Worm (Caenorhabditis elegans) whole organism, L3 larva: ENCODE measurements around the gene T01G6.10.
A peak's percentile ranks its signal among the peaks of the same experiment; 100 is the strongest.

Source experiments
- R02D3.7 ChIP-seq: fragments of 150-350 bp; optimal IDR thresholded peaks from 2 replicates; lab custom pipeline; 2014; ENCODE audit warnings: missing biosample characterization, missing genetic modification characterization
- ZK546.5 ChIP-seq: sonication (generic microtip); optimal IDR thresholded peaks from 2 replicates; lab custom pipeline; 2017; ENCODE audit warnings: missing biosample characterization, missing genetic modification characterization
- ceh-28 ChIP-seq: fragments of 150-350 bp; optimal IDR thresholded peaks from 2 replicates; lab custom pipeline; 2014; ENCODE audit warnings: missing biosample characterization, missing genetic modification reagents, missing genetic modification characterization
- ceh-82 ChIP-seq: fragments of 150-350 bp; optimal IDR thresholded peaks from 2 replicates; lab custom pipeline; 2014; ENCODE audit warnings: missing biosample characterization, missing genetic modification characterization
- ceh-9 ChIP-seq: sonication (generic microtip); optimal IDR thresholded peaks from 2 replicates; lab custom pipeline; 2018; ENCODE audit warnings: missing biosample characterization, missing genetic modification characterization
- daf-12 ChIP-seq: fragments of 150-350 bp; optimal IDR thresholded peaks from 2 replicates; lab custom pipeline; 2014; ENCODE audit warnings: missing biosample characterization, missing genetic modification reagents, missing genetic modification characterization
- elt-1 ChIP-seq: fragments of 150-350 bp; optimal IDR thresholded peaks from 2 replicates; lab custom pipeline; 2014; ENCODE audit warnings: missing biosample characterization, missing genetic modification characterization
- elt-2 ChIP-seq: sonication (generic microtip); optimal IDR thresholded peaks from 2 replicates; lab custom pipeline; 2016; ENCODE audit warnings: missing genetic modification reagents, mild to moderate bottlenecking, missing genetic modification characterization, missing compliant biosample characterization
- elt-3 ChIP-seq, 3 experiments: fragments of 150-350 bp in 1 of 3; sonication (generic microtip) in 2 of 3; optimal IDR thresholded peaks; 2 replicates in 2 of 3; 4 replicates in 1 of 3; lab custom pipeline; 2014 to 2017; ENCODE audit warnings: missing biosample characterization in 3 of 3, missing genetic modification characterization in 3 of 3
- eor-1 ChIP-seq, 2 experiments: fragments of 150-350 bp; optimal IDR thresholded peaks; 2 replicates each; lab custom pipeline; 2014 to 2018; ENCODE audit warnings: missing biosample characterization in 2 of 2, missing genetic modification characterization in 2 of 2
- fkh-10 ChIP-seq: sonication (generic microtip); optimal IDR thresholded peaks from 2 replicates; lab custom pipeline; 2017; ENCODE audit warnings: missing biosample characterization, missing genetic modification reagents, missing genetic modification characterization
- fkh-2 ChIP-seq: fragments of 150-350 bp; optimal IDR thresholded peaks from 2 replicates; lab custom pipeline; 2014; ENCODE audit warnings: missing biosample characterization, missing genetic modification reagents, missing genetic modification characterization
- fos-1 ChIP-seq: fragments of 150-350 bp; optimal IDR thresholded peaks from 2 replicates; lab custom pipeline; 2014; ENCODE audit warnings: missing biosample characterization, missing genetic modification characterization
- hmg-11 ChIP-seq: sonication (generic microtip); optimal IDR thresholded peaks from 2 replicates; lab custom pipeline; 2016; ENCODE audit warnings: missing genetic modification characterization, missing compliant biosample characterization
- jun-1 ChIP-seq: fragments of 150-350 bp; optimal IDR thresholded peaks from 2 replicates; lab custom pipeline; 2014; ENCODE audit warnings: missing biosample characterization, missing genetic modification reagents, missing genetic modification characterization
- lin-15B ChIP-seq: fragments of 150-350 bp; optimal IDR thresholded peaks from 2 replicates; lab custom pipeline; 2014; ENCODE audit warnings: missing biosample characterization, missing genetic modification characterization
- lin-39 ChIP-seq: fragments of 150-350 bp; optimal IDR thresholded peaks from 2 replicates; lab custom pipeline; 2018; ENCODE audit warnings: missing biosample characterization, missing genetic modification reagents, missing genetic modification characterization
- lsy-12 ChIP-seq: sonication (generic microtip); optimal IDR thresholded peaks from 2 replicates; lab custom pipeline; 2016; ENCODE audit warnings: mild to moderate bottlenecking, missing genetic modification characterization, missing compliant biosample characterization
- mdl-1 ChIP-seq: fragments of 150-350 bp; optimal IDR thresholded peaks from 2 replicates; lab custom pipeline; 2014; ENCODE audit warnings: missing biosample characterization, missing genetic modification characterization
- mml-1 ChIP-seq: fragments of 150-350 bp; sonication (generic microtip); optimal IDR thresholded peaks from 3 replicates; lab custom pipeline; 2014; ENCODE audit warnings: missing biosample characterization, missing genetic modification characterization
- nfya-1 ChIP-seq: sonication (generic microtip); optimal IDR thresholded peaks from 2 replicates; lab custom pipeline; 2017; ENCODE audit warnings: missing genetic modification characterization, mild to moderate bottlenecking, missing compliant biosample characterization, antibody characterized with exemption, moderate library complexity; ENCODE audit not compliant: insufficient read depth
- nhr-12 ChIP-seq: fragments of 150-350 bp; optimal IDR thresholded peaks from 2 replicates; lab custom pipeline; 2014; ENCODE audit warnings: missing biosample characterization, missing genetic modification characterization
- nhr-23 ChIP-seq: fragments of 150-350 bp; optimal IDR thresholded peaks from 2 replicates; lab custom pipeline; 2014; ENCODE audit warnings: missing biosample characterization, missing genetic modification reagents, missing genetic modification characterization
- nhr-237 ChIP-seq: fragments of 150-350 bp; optimal IDR thresholded peaks from 2 replicates; lab custom pipeline; 2014; ENCODE audit warnings: missing biosample characterization, missing genetic modification characterization
- nhr-25 ChIP-seq: sonication (generic microtip); optimal IDR thresholded peaks from 2 replicates; lab custom pipeline; 2017; ENCODE audit warnings: missing biosample characterization, missing genetic modification characterization
- nhr-43 ChIP-seq: sonication (generic microtip); optimal IDR thresholded peaks from 2 replicates; lab custom pipeline; 2016; ENCODE audit warnings: mild to moderate bottlenecking, missing genetic modification characterization, missing compliant biosample characterization; ENCODE audit not compliant: poor library complexity, severe bottlenecking
- nhr-67 ChIP-seq: fragments of 150-350 bp; optimal IDR thresholded peaks from 2 replicates; lab custom pipeline; 2014; ENCODE audit warnings: missing biosample characterization, missing genetic modification characterization
- nhr-77 ChIP-seq: fragments of 150-350 bp; optimal IDR thresholded peaks from 2 replicates; lab custom pipeline; 2014; ENCODE audit warnings: missing biosample characterization, missing genetic modification characterization
- pha-4 ChIP-seq: fragments of 150-350 bp; optimal IDR thresholded peaks from 2 replicates; lab custom pipeline; 2014; ENCODE audit warnings: missing biosample characterization, missing genetic modification reagents, missing genetic modification characterization
- pqm-1 ChIP-seq: fragments of 150-350 bp; optimal IDR thresholded peaks from 2 replicates; lab custom pipeline; 2017; ENCODE audit warnings: missing biosample characterization, missing genetic modification characterization, inconsistent platforms
- sea-2 ChIP-seq: fragments of 150-350 bp; sonication (generic microtip); optimal IDR thresholded peaks from 4 replicates; lab custom pipeline; 2014; ENCODE audit warnings: missing biosample characterization, missing genetic modification reagents, missing genetic modification characterization
- skn-1 ChIP-seq: fragments of 150-350 bp; optimal IDR thresholded peaks from 2 replicates; lab custom pipeline; 2014; ENCODE audit warnings: missing biosample characterization, missing genetic modification characterization
- snpc-4 ChIP-seq: fragments of 150-350 bp; optimal IDR thresholded peaks from 2 replicates; lab custom pipeline; 2014; ENCODE audit warnings: missing biosample characterization, missing genetic modification characterization
- tbx-2 ChIP-seq: sonication (generic microtip); optimal IDR thresholded peaks from 2 replicates; lab custom pipeline; 2016; ENCODE audit warnings: mild to moderate bottlenecking, missing genetic modification characterization, missing compliant biosample characterization
- zag-1 ChIP-seq: fragments of 150-350 bp; optimal IDR thresholded peaks from 2 replicates; lab custom pipeline; 2014; ENCODE audit warnings: missing biosample characterization, missing genetic modification characterization
- ztf-4 ChIP-seq: fragments of 150-350 bp; optimal IDR thresholded peaks from 2 replicates; lab custom pipeline; 2014; ENCODE audit warnings: missing biosample characterization, missing genetic modification characterization

Gene T01G6.10

ce11 chrV:497399-497798 is 5.6 kb downstream of the T01G6.10 start, which contains the start of gene T01G6.1:
TSS of gene T01G6.1 (plus strand) at chrV:497699.
- TF ChIP-seq nhr-25 (tag; lab: Kevin White, UChicago), result no peak
- TF ChIP-seq R02D3.7, result no peak
- TF ChIP-seq elt-1 (tag; lab: Kevin White, UChicago), result no peak
- no peak for TF ChIP-seq zag-1 (tag; lab: Kevin White, UChicago)
- no peak for TF ChIP-seq nhr-77 (tag; lab: Kevin White, UChicago)
- no peak for TF ChIP-seq lsy-12
- no peak for TF ChIP-seq elt-3 (tag; optimal IDR thresholded peaks at IDR 0.05; lab: Kevin White, UChicago)
- TF ChIP-seq lin-39 (tag; lab: Kevin White, UChicago), result no peak
- TF ChIP-seq nhr-43 (tag; lab: Kevin White, UChicago), result no peak
- no peak for TF ChIP-seq ceh-82
- TF ChIP-seq nhr-12 (tag; lab: Kevin White, UChicago), result no peak
- TF ChIP-seq jun-1 (tag; lab: Kevin White, UChicago), result no peak
- no peak for TF ChIP-seq fos-1 (tag; lab: Kevin White, UChicago)
- no peak for TF ChIP-seq nhr-237 (tag; lab: Kevin White, UChicago)
- TF ChIP-seq ceh-9, result no peak

- TF ChIP-seq fkh-10 (GFP tag; lab: Kevin White, UChicago) (no peak), fkh-2 (tag; lab: Kevin White, UChicago) (no peak), mdl-1 (no peak), pha-4 (tag; lab: Kevin White, UChicago) (peak; percentile 47), nfya-1 (tag; lab: Kevin White, UChicago) (no peak), fos-1 (tag; lab: Kevin White, UChicago) (no peak), elt-3 (tag; optimal IDR thresholded peaks at IDR 0.05; lab: Kevin White, UChicago) (peak in 2 of 3 experiments; percentile 33 to 43), jun-1 (tag; lab: Kevin White, UChicago) (peak; percentile 40), nhr-23 (tag; lab: Kevin White, UChicago) (peak; percentile 30), elt-2 (tag; lab: Kevin White, UChicago) (peak; percentile 70), ceh-28 (tag; lab: Kevin White, UChicago) (peak; percentile 66), pqm-1 (tag; lab: Kevin White, UChicago) (peak; percentile 30)
Measured at ce11 chrV:494284-494683, 8.7 kb downstream of the T01G6.10 start, which contains the start of gene nhr-131. TSS of gene nhr-131 (plus strand) at chrV:494370.

- TF ChIP-seq daf-12 (tag; lab: Kevin White, UChicago), result no peak
- no peak for TF ChIP-seq fkh-2 (tag; lab: Kevin White, UChicago)
- no peak for TF ChIP-seq ztf-4
- TF ChIP-seq nhr-77 (tag; lab: Kevin White, UChicago), result no peak
- no peak for TF ChIP-seq lin-15B (tag; lab: Kevin White, UChicago)
- no peak for TF ChIP-seq eor-1 (tag; optimal IDR thresholded peaks at IDR 0.05; lab: Kevin White, UChicago)
- TF ChIP-seq hmg-11 (tag; lab: Kevin White, UChicago), result no peak
- TF ChIP-seq ceh-28 (tag; lab: Kevin White, UChicago), result no peak
- TF ChIP-seq ZK546.5 (tag; lab: Kevin White, UChicago), result no peak
- TF ChIP-seq nhr-237 (tag; lab: Kevin White, UChicago), result no peak
- TF ChIP-seq snpc-4 (tag; lab: Kevin White, UChicago), result no peak
- no peak for TF ChIP-seq nhr-67 (tag; lab: Kevin White, UChicago)
- no peak for TF ChIP-seq sea-2 (GFP tag; lab: Kevin White, UChicago)
- no peak for TF ChIP-seq tbx-2 (tag; lab: Kevin White, UChicago)
- TF ChIP-seq nhr-23 (tag; lab: Kevin White, UChicago), result no peak
Measured at ce11 chrV:491432-491831, 11.6 kb downstream of the T01G6.10 start, which contains the start of gene str-196. TSS of gene str-196 (plus strand) at chrV:491732.

DNA sequence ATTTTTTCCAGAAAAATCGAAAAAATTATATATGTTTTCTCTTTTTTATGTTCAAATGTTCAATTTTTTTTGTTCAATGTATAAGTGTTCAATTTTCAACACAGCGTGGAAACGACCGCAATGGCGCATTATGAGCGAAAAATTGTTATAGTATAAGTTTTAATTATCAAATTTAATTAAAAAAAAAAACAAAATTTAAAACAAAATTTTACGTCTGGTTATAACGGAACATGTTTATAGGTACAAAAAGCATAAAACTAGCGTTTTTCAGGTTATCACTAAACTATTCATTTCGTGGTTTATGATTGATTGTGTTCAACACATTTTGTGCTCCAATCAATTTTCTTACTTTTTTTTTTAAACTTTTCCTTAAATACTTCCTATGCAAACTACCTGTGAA is 13.7 kb downstream of the T01G6.10 start, which contains the start of gene nhr-106:
Gene nhr-106 (plus strand): TSS at position 301 of the 400 bp plus-strand sequence.
- TF ChIP-seq elt-2 (tag; lab: Kevin White, UChicago) (peak; percentile 39), mml-1 (tag; lab: Kevin White, UChicago) (no peak), pqm-1 (tag; lab: Kevin White, UChicago) (peak; percentile 6), skn-1 (tag; lab: Kevin White, UChicago) (no peak), hmg-11 (tag; lab: Kevin White, UChicago) (no peak)
